Fruit fly (Drosophila melanogaster) whole organism, embryonic: ENCODE measurements around the gene SclA.

Source experiments
- B-H2 ChIP-seq: fragments of 200-800 bp; sonication (Bioruptor generic); optimal IDR thresholded peaks from 2 replicates; lab custom pipeline; 2018; ENCODE audit warnings: missing biosample characterization, mild to moderate bottlenecking, missing genetic modification characterization
- CG10543 ChIP-seq: fragments of 200-800 bp; sonication (Bioruptor generic); optimal IDR thresholded peaks from 3 replicates; lab custom pipeline; 2017; ENCODE audit warnings: missing biosample characterization, mild to moderate bottlenecking, missing genetic modification characterization, moderate library complexity
- CG12219 ChIP-seq: fragments of 200-800 bp; sonication (Bioruptor generic); optimal IDR thresholded peaks from 3 replicates; lab custom pipeline; 2018; ENCODE audit warnings: missing biosample characterization, mild to moderate bottlenecking, missing genetic modification characterization
- CG13296 ChIP-seq: fragments of 200-800 bp; sonication (Bioruptor generic); optimal IDR thresholded peaks from 3 replicates; lab custom pipeline; 2018; ENCODE audit warnings: missing biosample characterization, mild to moderate bottlenecking, missing genetic modification characterization
- CG15269 ChIP-seq: fragments of 200-800 bp; sonication (Bioruptor generic); optimal IDR thresholded peaks from 2 replicates; lab custom pipeline; 2018; ENCODE audit warnings: missing biosample characterization, mild to moderate bottlenecking, missing genetic modification characterization, moderate library complexity
- CG15479 ChIP-seq: fragments of 200-800 bp; sonication (Bioruptor generic); optimal IDR thresholded peaks from 3 replicates; lab custom pipeline; 2019; ENCODE audit warnings: missing biosample characterization, mild to moderate bottlenecking, missing genetic modification characterization, moderate library complexity
- CG15514 ChIP-seq: fragments of 200-800 bp; sonication (Bioruptor generic); optimal IDR thresholded peaks from 3 replicates; lab custom pipeline; 2017; ENCODE audit warnings: missing biosample characterization, missing genetic modification characterization, mild to moderate bottlenecking, moderate library complexity, missing genetic modification reagents
- CG15601 ChIP-seq: fragments of 200-800 bp; sonication (Bioruptor generic); optimal IDR thresholded peaks from 3 replicates; lab custom pipeline; 2019; ENCODE audit warnings: missing biosample characterization, mild to moderate bottlenecking, missing genetic modification characterization, moderate library complexity
- CG17361 ChIP-seq: fragments of 200-800 bp; sonication (Bioruptor generic); IDR thresholded peaks from 3 replicates; pipeline ENCODE4 v1.3.6; 2022; ENCODE audit warnings: missing biosample characterization, missing genetic modification characterization
- CG18262 ChIP-seq: fragments of 200-800 bp; optimal IDR thresholded peaks from 3 replicates; lab custom pipeline; 2019; ENCODE audit warnings: missing biosample characterization, mild to moderate bottlenecking, missing genetic modification characterization, moderate library complexity
- CG18619 ChIP-seq: fragments of 200-800 bp; sonication (Bioruptor generic); optimal IDR thresholded peaks from 3 replicates; lab custom pipeline; 2017; ENCODE audit warnings: missing biosample characterization, mild to moderate bottlenecking, missing genetic modification characterization
- CG2678 ChIP-seq: fragments of 200-800 bp; sonication (Bioruptor generic); optimal IDR thresholded peaks from 3 replicates; lab custom pipeline; 2019; ENCODE audit warnings: missing biosample characterization, mild to moderate bottlenecking, missing genetic modification characterization, moderate library complexity
- CG32767 ChIP-seq: fragments of 200-800 bp; sonication (Bioruptor generic); IDR thresholded peaks from 2 replicates; pipeline ENCODE4 v1.3.6; 2022; ENCODE audit warnings: missing biosample characterization, missing genetic modification characterization
- CG3281 ChIP-seq: fragments of 200-800 bp; sonication (Bioruptor generic); optimal IDR thresholded peaks from 3 replicates; lab custom pipeline; 2017; ENCODE audit warnings: missing biosample characterization, mild to moderate bottlenecking, missing genetic modification characterization
- CG5953 ChIP-seq: fragments of 200-800 bp; sonication (Bioruptor generic); IDR thresholded peaks from 2 replicates; pipeline ENCODE4 v1.3.6; 2022; ENCODE audit warnings: missing biosample characterization, missing genetic modification characterization
- CG6765 ChIP-seq: fragments of 200-800 bp; sonication (Bioruptor generic); optimal IDR thresholded peaks from 3 replicates; lab custom pipeline; 2017; ENCODE audit warnings: missing biosample characterization, mild to moderate bottlenecking, missing genetic modification characterization
- CG6813 ChIP-seq: fragments of 200-800 bp; sonication (Bioruptor generic); optimal IDR thresholded peaks from 2 replicates; lab custom pipeline; 2017; ENCODE audit warnings: missing biosample characterization, missing genetic modification characterization, mild to moderate bottlenecking, moderate library complexity, missing genetic modification reagents
- CG7963 ChIP-seq: fragments of 200-800 bp; sonication (Bioruptor generic); IDR thresholded peaks from 3 replicates; pipeline ENCODE4 v1.3.6; 2022; ENCODE audit warnings: missing biosample characterization, missing genetic modification characterization; ENCODE audit not compliant: partially characterized antibody
- CG8924 ChIP-seq: fragments of 200-800 bp; optimal IDR thresholded peaks from 3 replicates; lab custom pipeline; 2019; ENCODE audit warnings: missing biosample characterization, mild to moderate bottlenecking, missing genetic modification characterization, moderate library complexity
- CG9797 ChIP-seq: fragments of 200-800 bp; sonication (Bioruptor generic); optimal IDR thresholded peaks from 3 replicates; lab custom pipeline; 2018; ENCODE audit warnings: missing biosample characterization, mild to moderate bottlenecking, missing genetic modification characterization
- D ChIP-seq, 2 experiments: fragments of 200-800 bp in 1 of 2; fragments of >200 bp in 1 of 2; sonication (Bioruptor generic) in 1 of 2; optimal IDR thresholded peaks; 2 replicates in 1 of 2; 3 replicates in 1 of 2; lab custom pipeline; 2017; ENCODE audit warnings: mild to moderate bottlenecking in 1 of 2, missing biosample characterization in 1 of 2, missing genetic modification characterization in 1 of 2, missing genetic modification reagents in 1 of 2
- Dbx ChIP-seq: fragments of 200-800 bp; sonication (Bioruptor generic); IDR thresholded peaks from 3 replicates; pipeline ENCODE4 v1.3.6; 2022; ENCODE audit warnings: missing biosample characterization, missing genetic modification characterization
- Fer2 ChIP-seq: fragments of 200-800 bp; sonication (Bioruptor generic); optimal IDR thresholded peaks from 2 replicates; lab custom pipeline; 2018; ENCODE audit warnings: missing biosample characterization, mild to moderate bottlenecking, missing genetic modification characterization, moderate library complexity
- HmgZ ChIP-seq: fragments of 200-800 bp; sonication (Bioruptor generic); optimal IDR thresholded peaks from 2 replicates; lab custom pipeline; 2018; ENCODE audit warnings: missing biosample characterization, mild to moderate bottlenecking, missing genetic modification characterization
- Hr78 ChIP-seq, 2 experiments: fragments of 200-800 bp in 1 of 2; fragments of >200 bp in 1 of 2; sonication (Bioruptor generic) in 1 of 2; optimal IDR thresholded peaks; 2 replicates each; lab custom pipeline; 2017 to 2019; ENCODE audit warnings: missing biosample characterization in 2 of 2, missing genetic modification characterization in 2 of 2, mild to moderate bottlenecking in 1 of 2, moderate library complexity in 1 of 2
- Kr ChIP-seq: fragments of 200-800 bp; sonication (Bioruptor generic); optimal IDR thresholded peaks from 2 replicates; lab custom pipeline; 2017; ENCODE audit warnings: missing biosample characterization, mild to moderate bottlenecking, missing genetic modification characterization
- Oli ChIP-seq: fragments of 200-800 bp; sonication (Bioruptor generic); optimal IDR thresholded peaks from 2 replicates; lab custom pipeline; 2018; ENCODE audit warnings: missing biosample characterization, mild to moderate bottlenecking, missing genetic modification characterization, moderate library complexity
- Pdp1 ChIP-seq, 2 experiments: fragments of 200-800 bp; sonication (Bioruptor generic); optimal IDR thresholded peaks; 3 replicates each; lab custom pipeline; 2016; ENCODE audit warnings: missing biosample characterization in 2 of 2, missing genetic modification characterization in 2 of 2, mild to moderate bottlenecking in 1 of 2, moderate library complexity in 1 of 2
- Sox102F ChIP-seq: fragments of 200-800 bp; sonication (Bioruptor generic); optimal IDR thresholded peaks from 2 replicates; lab custom pipeline; 2018; ENCODE audit warnings: missing biosample characterization, mild to moderate bottlenecking, missing genetic modification characterization, moderate library complexity
- Vsx1 ChIP-seq: fragments of 200-800 bp; sonication (Bioruptor generic); optimal IDR thresholded peaks from 2 replicates; lab custom pipeline; 2017; ENCODE audit warnings: missing biosample characterization, mild to moderate bottlenecking, missing genetic modification characterization, missing genetic modification reagents
- Xrp1 ChIP-seq: fragments of 200-800 bp; sonication (Bioruptor generic); IDR thresholded peaks from 2 replicates; pipeline ENCODE4 v1.3.6; 2022; ENCODE audit warnings: missing biosample characterization, missing genetic modification characterization
- ara ChIP-seq: fragments of 200-800 bp; sonication (Bioruptor generic); IDR thresholded peaks from 2 replicates; pipeline ENCODE4 v1.3.6; 2022; ENCODE audit warnings: missing biosample characterization, missing genetic modification characterization
- croc ChIP-seq: fragments of 200-800 bp; sonication (Bioruptor generic); conservative IDR thresholded peaks from 3 replicates; pipeline ENCODE4 v1.3.6; 2022; ENCODE audit warnings: missing biosample characterization, missing genetic modification characterization
- gce ChIP-seq: fragments of 200-800 bp; sonication (Bioruptor generic); IDR thresholded peaks from 3 replicates; pipeline ENCODE4 v1.3.6; 2022; ENCODE audit warnings: missing biosample characterization, missing genetic modification characterization
- gcm2 ChIP-seq: fragments of 200-800 bp; sonication (Bioruptor generic); optimal IDR thresholded peaks from 2 replicates; lab custom pipeline; 2016; ENCODE audit warnings: missing biosample characterization, missing genetic modification characterization
- grau ChIP-seq: fragments of 200-800 bp; optimal IDR thresholded peaks from 3 replicates; lab custom pipeline; 2019; ENCODE audit warnings: missing biosample characterization, mild to moderate bottlenecking, missing genetic modification characterization, moderate library complexity
- grn ChIP-seq: fragments of 200-800 bp; sonication (Bioruptor generic); optimal IDR thresholded peaks from 3 replicates; lab custom pipeline; 2017; ENCODE audit warnings: missing biosample characterization, missing genetic modification characterization
- kah ChIP-seq: fragments of 200-800 bp; sonication (Bioruptor generic); optimal IDR thresholded peaks from 2 replicates; lab custom pipeline; 2018; ENCODE audit warnings: missing biosample characterization, mild to moderate bottlenecking, missing genetic modification characterization
- lab ChIP-seq: fragments of 200-800 bp; sonication (Bioruptor generic); optimal IDR thresholded peaks from 3 replicates; lab custom pipeline; 2017; ENCODE audit warnings: missing biosample characterization, missing genetic modification characterization, mild to moderate bottlenecking, moderate library complexity, missing genetic modification reagents
- maf-S ChIP-seq: fragments of 200-800 bp; sonication (Bioruptor generic); optimal IDR thresholded peaks from 2 replicates; lab custom pipeline; 2016; ENCODE audit warnings: missing biosample characterization, missing genetic modification characterization
- oc ChIP-seq: fragments of 200-800 bp; sonication (Bioruptor generic); optimal IDR thresholded peaks from 2 replicates; lab custom pipeline; 2018; ENCODE audit warnings: missing biosample characterization, mild to moderate bottlenecking, missing genetic modification characterization, moderate library complexity
- odd ChIP-seq: fragments of 200-800 bp; sonication (Bioruptor generic); optimal IDR thresholded peaks from 2 replicates; lab custom pipeline; 2017; ENCODE audit warnings: missing biosample characterization, mild to moderate bottlenecking, missing genetic modification characterization
- pros ChIP-seq: fragments of 200-800 bp; sonication (Bioruptor generic); optimal IDR thresholded peaks from 3 replicates; lab custom pipeline; 2019; ENCODE audit warnings: missing biosample characterization, mild to moderate bottlenecking, missing genetic modification characterization, moderate library complexity
- schlank ChIP-seq: fragments of 200-800 bp; sonication (Bioruptor generic); optimal IDR thresholded peaks from 2 replicates; lab custom pipeline; 2018; ENCODE audit warnings: missing biosample characterization, mild to moderate bottlenecking, missing genetic modification characterization
- sens-2 ChIP-seq: fragments of 200-800 bp; sonication (Bioruptor generic); IDR thresholded peaks from 2 replicates; pipeline ENCODE4 v1.3.6; 2022; ENCODE audit warnings: missing biosample characterization, missing genetic modification characterization
- slou ChIP-seq: fragments of 200-800 bp; sonication (Bioruptor generic); optimal IDR thresholded peaks from 3 replicates; lab custom pipeline; 2016; ENCODE audit warnings: missing biosample characterization, missing genetic modification characterization
- slp2 ChIP-seq: fragments of 200-800 bp; sonication (Bioruptor generic); optimal IDR thresholded peaks from 2 replicates; lab custom pipeline; 2016; ENCODE audit warnings: missing biosample characterization, missing genetic modification characterization
- tap ChIP-seq: fragments of 200-800 bp; optimal IDR thresholded peaks from 3 replicates; lab custom pipeline; 2019; ENCODE audit warnings: missing biosample characterization, mild to moderate bottlenecking, missing genetic modification characterization, moderate library complexity
- vfl ChIP-seq: fragments of 200-800 bp; sonication (Bioruptor generic); optimal IDR thresholded peaks from 2 replicates; lab custom pipeline; 2016; ENCODE audit warnings: missing biosample characterization, missing genetic modification characterization

The SclA gene

dm6 chr2L:16819714-16820113 lies 18.1 kb upstream of the SclA start (continued):
- TF ChIP-seq Xrp1 (GFP tag; lab: Robert Waterston, UW): no peak
- TF ChIP-seq grn (GFP tag; lab: Kevin White, UChicago): peak; percentile 32
- peak in 1 of 2 experiments; percentile 88 for TF ChIP-seq Hr78 (GFP tag; optimal IDR thresholded peaks at IDR 0.05; lab: Kevin White, UChicago)
- TF ChIP-seq CG18262 (tag; lab: Kevin White, UChicago): no peak
- TF ChIP-seq HmgZ (tag; lab: Kevin White, UChicago): peak; percentile 14
- TF ChIP-seq CG9797 (GFP tag; lab: Kevin White, UChicago): no peak
- TF ChIP-seq CG5953 (GFP tag; lab: Robert Waterston, UW): no peak
- TF ChIP-seq CG18619 (GFP tag; lab: Kevin White, UChicago): no peak
- no peak for TF ChIP-seq maf-S (GFP tag; lab: Kevin White, UChicago)
- no peak for TF ChIP-seq CG7963 (GFP tag; lab: Robert Waterston, UW)
- TF ChIP-seq gcm2: no peak
- peak; percentile 12 for TF ChIP-seq CG15601
- TF ChIP-seq Sox102F (GFP tag; lab: Kevin White, UChicago): no peak
- peak; percentile 13 for TF ChIP-seq tap
- no peak for TF ChIP-seq oc
- TF ChIP-seq Dbx (GFP tag; lab: Robert Waterston, UW): no peak
- peak; percentile 51 for TF ChIP-seq CG6765 (GFP tag; lab: Kevin White, UChicago)
- no peak for TF ChIP-seq CG15479
- peak; percentile 48 for TF ChIP-seq CG15269 (tag; lab: Kevin White, UChicago)
- TF ChIP-seq Fer2 (tag; lab: Kevin White, UChicago): peak; percentile 38
- peak; percentile 31 for TF ChIP-seq CG12219 (GFP tag; lab: Kevin White, UChicago)
- TF ChIP-seq croc (GFP tag; lab: Robert Waterston, UW): no peak
- peak; percentile 62 for TF ChIP-seq Vsx1 (GFP tag; lab: Kevin White, UChicago)
- no peak for TF ChIP-seq CG32767 (GFP tag; lab: Robert Waterston, UW)
- TF ChIP-seq D (optimal IDR thresholded peaks at IDR 0.05; lab: Kevin White, UChicago): no peak
- TF ChIP-seq D (GFP tag; optimal IDR thresholded peaks at IDR 0.05; lab: Kevin White, UChicago): no peak
- peak; percentile 65 for TF ChIP-seq CG3281 (GFP tag; lab: Kevin White, UChicago)
- 0 out of 2 replicates have a peak, but pooled peaks have one; percentile 31 for TF ChIP-seq ara (GFP tag; lab: Robert Waterston, UW)
- no peak for TF ChIP-seq pros (GFP tag; lab: Kevin White, UChicago)
- peak; percentile 27 for TF ChIP-seq CG6813 (GFP tag; lab: Kevin White, UChicago)
- TF ChIP-seq Pdp1 (GFP tag; optimal IDR thresholded peaks at IDR 0.05; lab: Kevin White, UChicago): peak in 1 of 2 experiments; percentile 19
- no peak for TF ChIP-seq CG17361 (GFP tag; lab: Robert Waterston, UW)
- peak; percentile 62 for TF ChIP-seq odd (GFP tag; lab: Kevin White, UChicago)
- TF ChIP-seq gce (GFP tag; lab: Robert Waterston, UW): no peak
- TF ChIP-seq Kr (GFP tag; lab: Kevin White, UChicago): no peak
- no peak for TF ChIP-seq sens-2 (GFP tag; lab: Robert Waterston, UW)
- TF ChIP-seq CG15514 (GFP tag; lab: Kevin White, UChicago): peak; percentile 32
- TF ChIP-seq slp2: no peak
- TF ChIP-seq kah (GFP tag; lab: Kevin White, UChicago): peak; percentile 4
- peak; percentile 37 for TF ChIP-seq grau (tag; lab: Kevin White, UChicago)
- peak; percentile 52 for TF ChIP-seq CG10543
- TF ChIP-seq CG2678 (tag; lab: Kevin White, UChicago): peak; percentile 72
- TF ChIP-seq vfl (GFP tag; lab: Kevin White, UChicago): no peak
- peak; percentile 44 for TF ChIP-seq lab
- peak; percentile 7 for TF ChIP-seq Oli (tag; lab: Kevin White, UChicago)
- TF ChIP-seq B-H2 (GFP tag; lab: Kevin White, UChicago): peak; percentile 77
- TF ChIP-seq schlank (tag; lab: Kevin White, UChicago): peak; percentile 10
- TF ChIP-seq CG13296 (GFP tag; lab: Kevin White, UChicago): peak; percentile 79
- peak; percentile 20 for TF ChIP-seq CG8924 (tag; lab: Kevin White, UChicago)
- TF ChIP-seq slou: no peak
